Worm (Caenorhabditis elegans): ENCODE data around the gene Y51H4A.6.
"Not testable (repeated sequence)": the region's sequence is repeated elsewhere in the genome, so short reads cannot be mapped to it uniquely, and the experiment has no call there.

DNA sequence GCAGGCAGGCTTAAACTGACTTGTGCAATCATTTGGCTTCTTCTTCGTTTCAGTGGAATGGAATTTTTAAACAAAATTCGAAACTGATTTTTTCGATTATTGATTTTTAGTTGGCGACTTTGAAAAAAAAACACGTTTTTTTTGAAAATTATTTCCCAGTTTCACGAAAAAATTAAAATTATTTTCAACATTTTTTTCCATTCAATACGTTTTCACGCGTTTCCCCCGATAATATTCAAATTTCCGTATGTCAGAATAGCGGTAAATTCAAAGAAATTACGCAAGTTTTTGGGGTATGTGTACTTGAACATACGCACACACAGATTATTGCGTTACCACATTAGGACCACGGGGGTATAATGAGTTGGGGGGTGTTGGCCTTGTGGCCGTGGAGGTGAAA lies 26.3 kb upstream of the Y51H4A.6 start, which contains the start of gene Y51H4A.935:
- TF ChIP-seq ces-1 (GFP tag; optimal IDR thresholded peaks at IDR 0.05); lin-35 (GFP tag; optimal IDR thresholded peaks at IDR 0.05); zag-1 (tag; optimal IDR thresholded peaks at IDR 0.05); mep-1 (tag; optimal IDR thresholded peaks at IDR 0.05); nhr-237 (tag; optimal IDR thresholded peaks at IDR 0.05); F16B12.6 (tag; optimal IDR thresholded peaks at IDR 0.05); nhr-28 (tag; optimal IDR thresholded peaks at IDR 0.05); nhr-76 (tag; optimal IDR thresholded peaks at IDR 0.05); ama-1 (optimal IDR thresholded peaks at IDR 0.05); pqm-1 (tag; optimal IDR thresholded peaks at IDR 0.05); lin-15B (tag; optimal IDR thresholded peaks at IDR 0.05); snpc-4 (tag; optimal IDR thresholded peaks at IDR 0.05); nhr-20 (tag; optimal IDR thresholded peaks at IDR 0.05): not testable (repeated sequence)

Data from whole organism, L1 larva.